Worm (Caenorhabditis elegans): ENCODE measurements around the gene ZK1290.5.

- TF ChIP-seq egl-43 (GFP tag; IDR thresholded peaks at IDR 0.05), result no peak
- no peak for TF ChIP-seq lin-1 (GFP tag; IDR thresholded peaks at IDR 0.05)
- no peak for TF ChIP-seq egl-27 (tag; optimal IDR thresholded peaks at IDR 0.05)
- TF ChIP-seq nhr-41 (GFP tag; IDR thresholded peaks at IDR 0.05), result no peak
- TF ChIP-seq lin-15B (tag; optimal IDR thresholded peaks at IDR 0.05), result no peak
- no peak for TF ChIP-seq ceh-32 (tag; optimal IDR thresholded peaks at IDR 0.05; ENCODE audit: poor library complexity)
- TF ChIP-seq cey-2 (tag; optimal IDR thresholded peaks at IDR 0.05; ENCODE audit: borderline replicate concordance, insufficient read depth), result no peak
- TF ChIP-seq snpc-4 (tag; optimal IDR thresholded peaks at IDR 0.05), result no peak
- no peak for TF ChIP-seq nhr-102 (tag; optimal IDR thresholded peaks at IDR 0.05)
Observed at ce11 chrII:7537603-7538230, 8.3 kb downstream of the ZK1290.5 start, which contains the start of gene nfi-1.
